Fruit fly (Drosophila melanogaster): Measurements from ENCODE around the gene CG5708.

The CG5708 gene

DNA sequence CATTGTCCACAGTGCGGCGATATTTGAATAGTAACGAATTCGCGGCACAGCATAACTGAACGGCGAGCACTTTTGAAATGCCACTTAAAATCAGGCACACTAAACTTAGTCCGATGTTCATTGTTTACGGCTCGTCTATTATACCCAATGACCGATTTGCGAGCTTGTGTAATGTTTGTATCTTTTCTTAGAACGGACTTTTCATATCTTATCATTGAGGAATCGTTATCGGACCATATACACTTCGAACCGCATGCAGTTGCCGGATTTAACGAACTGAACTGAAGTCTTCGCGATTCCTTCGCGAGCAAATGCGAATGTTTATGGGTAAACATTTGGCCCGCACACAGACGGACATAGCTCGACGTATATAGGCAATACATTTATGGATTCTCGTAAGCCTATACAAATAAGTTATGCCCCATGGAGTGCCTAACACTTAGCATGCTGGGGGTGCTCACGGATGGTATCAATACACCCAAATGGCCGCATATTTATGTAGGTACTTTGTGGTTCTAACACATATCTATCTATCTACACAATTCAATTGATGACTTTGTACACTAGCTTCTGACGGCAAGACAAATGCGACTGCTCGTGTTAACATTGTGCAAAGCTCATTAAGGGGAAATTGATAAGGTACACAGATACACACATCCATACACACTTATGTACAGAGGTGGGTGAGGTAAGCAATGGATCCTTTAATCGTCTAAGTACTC, 11.3 kb upstream of the CG5708 start, which contains the start of gene mthl15 (continued):
- peak; percentile 41; the same call in 1 of the 2 replicates for TF ChIP-seq Atf6 (GFP tag; IDR thresholded peaks at IDR 0.05)
- no peak for TF ChIP-seq CG6654 (GFP tag; optimal IDR thresholded peaks at IDR 0.05)
- peak; percentile 30 for TF ChIP-seq ac (GFP tag; optimal IDR thresholded peaks at IDR 0.05)
- TF ChIP-seq croc (GFP tag; conservative IDR thresholded peaks at IDR 0.05): no peak
- TF ChIP-seq salm (tag; optimal IDR thresholded peaks at IDR 0.05): peak; percentile 29
- TF ChIP-seq wek (GFP tag; optimal IDR thresholded peaks at IDR 0.05): peak; percentile 48
- TF ChIP-seq dmrt11E (tag; optimal IDR thresholded peaks at IDR 0.05): peak; percentile 34
- peak; percentile 28; the same call in 1 of the 3 replicates for TF ChIP-seq CG11695 (GFP tag; IDR thresholded peaks at IDR 0.05)
- no peak for TF ChIP-seq Dp (GFP tag; optimal IDR thresholded peaks at IDR 0.05)
- TF ChIP-seq unpg (GFP tag; optimal IDR thresholded peaks at IDR 0.05): no peak
- no peak for TF ChIP-seq CHES-1-like (GFP tag; optimal IDR thresholded peaks at IDR 0.05)
- no peak for TF ChIP-seq vnd (GFP tag; IDR thresholded peaks at IDR 0.05; ENCODE audit: partially characterized antibody)
- no peak for TF ChIP-seq nom (GFP tag; optimal IDR thresholded peaks at IDR 0.05)
- no peak for TF ChIP-seq chm (GFP tag; IDR thresholded peaks at IDR 0.05)
- TF ChIP-seq dimm (GFP tag; IDR thresholded peaks at IDR 0.05): no peak
- no peak for TF ChIP-seq CG31441 (GFP tag; IDR thresholded peaks at IDR 0.05)
- no peak for TF ChIP-seq Dfd (GFP tag; optimal IDR thresholded peaks at IDR 0.05)
- peak; percentile 5 for TF ChIP-seq CG12299 (tag; optimal IDR thresholded peaks at IDR 0.05)
- TF ChIP-seq sob (GFP tag; IDR thresholded peaks at IDR 0.05): no peak
- TF ChIP-seq sim (GFP tag; IDR thresholded peaks at IDR 0.05): no peak
- no peak for TF ChIP-seq mld (GFP tag; IDR thresholded peaks at IDR 0.05; ENCODE audit: partially characterized antibody)
- no peak for TF ChIP-seq nmo (GFP tag; optimal IDR thresholded peaks at IDR 0.05)
- TF ChIP-seq ems (GFP tag; optimal IDR thresholded peaks at IDR 0.05): no peak
- TF ChIP-seq exex (tag; optimal IDR thresholded peaks at IDR 0.05): peak; percentile 95
- no peak for TF ChIP-seq tna (GFP tag; IDR thresholded peaks at IDR 0.05; ENCODE audit: partially characterized antibody)
- no peak for TF ChIP-seq CoRest (tag; optimal IDR thresholded peaks at IDR 0.05)
- no peak for TF ChIP-seq klu (GFP tag; IDR thresholded peaks at IDR 0.05)
- no peak for TF ChIP-seq Blimp-1 (GFP tag; optimal IDR thresholded peaks at IDR 0.05)
- TF ChIP-seq Lim3 (GFP tag; IDR thresholded peaks at IDR 0.05): no peak
- TF ChIP-seq CG18476 (GFP tag; optimal IDR thresholded peaks at IDR 0.05): no peak
- TF ChIP-seq CG13424 (tag; optimal IDR thresholded peaks at IDR 0.05): peak; percentile 9
- TF ChIP-seq amos (GFP tag; IDR thresholded peaks at IDR 0.05; ENCODE audit: partially characterized antibody): no peak
- no peak for TF ChIP-seq CG14860 (GFP tag; IDR thresholded peaks at IDR 0.05; ENCODE audit: partially characterized antibody)
- TF ChIP-seq wor (GFP tag; IDR thresholded peaks at IDR 0.05): no peak
- no peak for TF ChIP-seq hbn (GFP tag; IDR thresholded peaks at IDR 0.05; ENCODE audit: partially characterized antibody)
- TF ChIP-seq CG13894 (tag; optimal IDR thresholded peaks at IDR 0.05): no peak
- TF ChIP-seq pita (GFP tag; optimal IDR thresholded peaks at IDR 0.05): no peak
- TF ChIP-seq CG34376 (GFP tag; optimal IDR thresholded peaks at IDR 0.05): peak; percentile 69
- TF ChIP-seq H2.0 (GFP tag; IDR thresholded peaks at IDR 0.05): no peak
- TF ChIP-seq otp (GFP tag; IDR thresholded peaks at IDR 0.05): no peak
- TF ChIP-seq ranshi (GFP tag; IDR thresholded peaks at IDR 0.05): no peak
- peak; percentile 0 for TF ChIP-seq Kr (GFP tag; optimal IDR thresholded peaks at IDR 0.05)
- peak; percentile 21 for TF ChIP-seq gcm (GFP tag; optimal IDR thresholded peaks at IDR 0.05)
- no peak for TF ChIP-seq fu2 (GFP tag; optimal IDR thresholded peaks at IDR 0.05)
- TF ChIP-seq HmgZ (tag; optimal IDR thresholded peaks at IDR 0.05): peak; percentile 54
- no peak for TF ChIP-seq D19B (GFP tag; optimal IDR thresholded peaks at IDR 0.05)
- no peak for TF ChIP-seq CG34422 (GFP tag; IDR thresholded peaks at IDR 0.05)
- no peak for TF ChIP-seq pb (GFP tag; optimal IDR thresholded peaks at IDR 0.05)
- no peak for TF ChIP-seq HLHmδ (GFP tag; optimal IDR thresholded peaks at IDR 0.05)

All from whole organism, embryonic.